Fruit fly (Drosophila melanogaster) Kc167 (cell line): Measurements from ENCODE around the gene sinah.

ENCODE experiments used
- h ChIP-seq: fragments of >200 bp; optimal IDR thresholded peaks from 3 replicates; lab custom pipeline; 2018; ENCODE audit warnings: missing external identifiers
- psq ChIP-seq: fragments of >200 bp; optimal IDR thresholded peaks from 2 replicates; lab custom pipeline; 2017; ENCODE audit warnings: missing external identifiers

DNA sequence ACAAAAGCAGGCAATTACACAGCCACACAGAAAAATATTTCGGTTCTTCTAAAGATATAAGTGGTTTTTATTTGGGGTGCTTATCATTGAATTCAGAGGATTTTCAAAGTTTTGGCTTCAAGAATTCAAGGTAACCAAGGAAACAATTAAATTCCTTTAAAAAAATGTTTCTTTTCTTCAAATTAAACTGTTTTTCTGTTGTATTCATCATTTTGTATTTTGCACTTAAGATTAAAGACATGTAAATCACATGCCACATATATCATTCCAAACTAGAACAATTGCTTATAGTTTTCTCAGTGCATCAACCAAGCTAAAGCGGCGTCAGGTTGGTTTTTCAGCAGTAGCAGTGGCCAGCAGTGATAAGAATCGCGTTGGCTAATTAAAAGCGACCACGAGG, 18.3 kb upstream of the sinah start:
- TF ChIP-seq psq (lab: Kevin White, UChicago) (no peak), h (lab: Kevin White, UChicago) (no peak)
